Worm (Caenorhabditis elegans) whole organism, late embryonic: ENCODE data around the gene srbc-59.

ENCODE experiments used
- ahr-1 ChIP-seq: sonication (generic microtip); optimal IDR thresholded peaks from 2 replicates; lab custom pipeline; 2016; ENCODE audit warnings: missing genetic modification characterization, missing compliant biosample characterization
- ceh-48 ChIP-seq: sonication (generic microtip); optimal IDR thresholded peaks from 2 replicates; lab custom pipeline; 2016; ENCODE audit warnings: missing genetic modification characterization, inconsistent platforms, missing compliant biosample characterization
- elt-4 ChIP-seq: sonication (generic microtip); optimal IDR thresholded peaks from 2 replicates; lab custom pipeline; 2016; ENCODE audit warnings: missing genetic modification characterization, missing compliant biosample characterization
- hlh-30 ChIP-seq: sonication (generic microtip); optimal IDR thresholded peaks from 2 replicates; lab custom pipeline; 2017; ENCODE audit warnings: antibody characterized with exemption, missing genetic modification characterization, missing compliant biosample characterization; ENCODE audit not compliant: insufficient read depth
- lin-11 ChIP-seq: fragments of 200-800 bp; sonication (Bioruptor generic); optimal IDR thresholded peaks from 2 replicates; lab custom pipeline; 2018; ENCODE audit warnings: mild to moderate bottlenecking, missing genetic modification characterization, missing compliant biosample characterization
- pax-1 ChIP-seq: fragments of 150-350 bp; optimal IDR thresholded peaks from 2 replicates; lab custom pipeline; 2014; ENCODE audit warnings: missing biosample characterization, missing genetic modification characterization
- pqm-1 ChIP-seq: sonication (generic microtip); optimal IDR thresholded peaks from 2 replicates; lab custom pipeline; 2016; ENCODE audit warnings: missing genetic modification characterization, missing compliant biosample characterization

DNA sequence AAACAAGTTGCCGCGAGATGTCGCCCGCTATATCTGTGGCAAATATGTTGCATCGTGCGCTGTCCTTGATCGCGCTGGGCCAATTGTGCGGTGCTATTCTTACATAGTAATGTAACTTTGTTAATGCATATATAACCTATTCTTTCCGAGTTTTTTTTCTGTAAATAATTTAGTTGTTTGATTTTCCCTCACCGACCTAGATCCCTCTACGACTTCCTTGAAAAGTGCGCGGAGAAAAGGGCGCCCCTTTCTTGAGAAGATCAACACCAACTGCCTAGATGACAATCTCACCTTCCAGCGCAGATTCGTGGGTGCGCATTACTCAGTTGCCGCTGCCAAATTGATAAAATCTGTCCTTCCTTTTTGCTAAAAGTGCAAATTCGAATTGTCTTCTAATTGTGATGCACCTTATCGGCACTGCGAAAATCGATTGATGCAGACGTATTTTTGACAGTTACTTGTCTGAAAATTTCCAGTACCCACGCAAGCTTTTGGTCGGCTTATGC lies 23.2 kb downstream of the srbc-59 start:
- TF ChIP-seq pax-1 (tag; lab: Kevin White, UChicago) = no peak
- no peak for TF ChIP-seq pqm-1 (tag; lab: Kevin White, UChicago)
- TF ChIP-seq ceh-48 = no peak
- no peak for TF ChIP-seq elt-4 (tag; lab: Kevin White, UChicago)
- TF ChIP-seq ahr-1 (tag; lab: Kevin White, UChicago) = no peak
- no peak for TF ChIP-seq lin-11 (tag; lab: Kevin White, UChicago)
- TF ChIP-seq hlh-30 (tag; lab: Kevin White, UChicago) = no peak
